Worm (Caenorhabditis elegans) whole organism, early embryonic: ENCODE results near the gene srx-28.
A peak's percentile ranks its signal among the peaks of the same experiment; 100 is the strongest.

Experiments
- B0310.2 ChIP-seq: sonication (generic microtip); optimal IDR thresholded peaks from 2 replicates; lab custom pipeline; 2016; ENCODE audit warnings: mild to moderate bottlenecking, missing genetic modification characterization, missing compliant biosample characterization
- F13C5.2 ChIP-seq: sonication (generic microtip); optimal IDR thresholded peaks from 2 replicates; lab custom pipeline; 2017; ENCODE audit warnings: mild to moderate bottlenecking, missing genetic modification characterization, inconsistent platforms, missing compliant biosample characterization
- aly-1 ChIP-seq: sonication (generic microtip); optimal IDR thresholded peaks from 2 replicates; lab custom pipeline; 2016; ENCODE audit warnings: missing genetic modification characterization, missing compliant biosample characterization
- ama-1 ChIP-seq: fragments of 150-350 bp; optimal IDR thresholded peaks from 2 replicates; lab custom pipeline; 2014
- ceh-13 ChIP-seq: fragments of 200-800 bp; sonication (Bioruptor generic); optimal IDR thresholded peaks from 2 replicates; lab custom pipeline; 2018; ENCODE audit warnings: mild to moderate bottlenecking, missing genetic modification characterization, missing compliant biosample characterization
- ceh-36 ChIP-seq: sonication (generic microtip); optimal IDR thresholded peaks from 2 replicates; lab custom pipeline; 2016; ENCODE audit warnings: missing genetic modification characterization, inconsistent platforms, missing compliant biosample characterization
- ets-7 ChIP-seq: sonication (generic microtip); optimal IDR thresholded peaks from 2 replicates; lab custom pipeline; 2016; ENCODE audit warnings: missing genotype, missing genetic modification characterization, missing compliant biosample characterization
- flt-1 ChIP-seq: fragments of 200-800 bp; sonication (Bioruptor generic); IDR thresholded peaks from 2 replicates; pipeline ENCODE4 v1.3.6; 2022; ENCODE audit warnings: missing genetic modification characterization, missing compliant biosample characterization
- hmbx-1 ChIP-seq: sonication (generic microtip); optimal IDR thresholded peaks from 2 replicates; lab custom pipeline; 2016; ENCODE audit warnings: mild to moderate bottlenecking, missing genetic modification characterization, missing compliant biosample characterization
- hmg-4 ChIP-seq: fragments of 200-800 bp; sonication (Bioruptor generic); optimal IDR thresholded peaks from 2 replicates; lab custom pipeline; 2018; ENCODE audit warnings: mild to moderate bottlenecking, missing genetic modification characterization, missing compliant biosample characterization
- hnd-1 ChIP-seq: sonication (generic microtip); optimal IDR thresholded peaks from 2 replicates; lab custom pipeline; 2016; ENCODE audit warnings: missing genetic modification characterization, missing compliant biosample characterization
- pes-1 ChIP-seq: fragments of 200-800 bp; sonication (Bioruptor generic); IDR thresholded peaks from 2 replicates; pipeline ENCODE4 v1.3.6; 2022; ENCODE audit warnings: missing genetic modification reagents, missing genetic modification characterization, missing compliant biosample characterization
- scrt-1 ChIP-seq: fragments of 200-800 bp; sonication (Bioruptor generic); IDR thresholded peaks from 2 replicates; pipeline ENCODE4 v1.3.6; 2022; ENCODE audit warnings: missing genetic modification characterization, missing compliant biosample characterization
- sea-1 ChIP-seq: fragments of 200-800 bp; sonication (Bioruptor generic); conservative IDR thresholded peaks from 2 replicates; pipeline ENCODE4 v1.3.6; 2022; ENCODE audit warnings: missing genetic modification characterization, missing compliant biosample characterization
- tbx-11 ChIP-seq: fragments of 200-800 bp; sonication (Bioruptor generic); IDR thresholded peaks from 2 replicates; pipeline ENCODE4 v1.3.6; 2022; ENCODE audit warnings: missing genetic modification characterization, missing compliant biosample characterization
- tbx-37 ChIP-seq: fragments of 200-800 bp; sonication (Bioruptor generic); conservative IDR thresholded peaks from 2 replicates; pipeline ENCODE4 v1.3.6; 2022; ENCODE audit warnings: missing genetic modification reagents, missing genetic modification characterization, missing compliant biosample characterization
- tra-4 ChIP-seq: sonication (generic microtip); optimal IDR thresholded peaks from 2 replicates; lab custom pipeline; 2017; ENCODE audit warnings: missing genetic modification characterization, missing compliant biosample characterization

Gene srx-28

DNA sequence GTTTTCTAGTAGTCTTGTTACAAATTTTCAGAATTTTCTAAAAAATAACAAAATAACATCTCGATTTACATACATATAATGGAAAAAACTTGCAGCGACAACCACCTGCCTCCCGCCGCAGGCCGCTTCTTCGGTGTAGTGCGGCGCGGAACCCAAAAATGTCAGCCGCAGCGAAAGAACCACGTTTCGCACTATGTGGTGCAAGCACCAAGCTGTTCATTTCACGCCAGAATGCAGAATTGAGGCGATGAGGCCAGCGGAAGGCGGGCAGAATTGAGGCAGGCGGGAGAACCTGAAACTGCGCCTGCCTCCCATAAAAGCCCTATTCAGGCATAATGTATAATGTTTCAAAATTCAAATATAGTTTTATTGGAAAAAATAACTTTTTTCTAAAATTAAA is 4.4 kb upstream of the srx-28 start:
- TF ChIP-seq tbx-11 (GFP tag; lab: Robert Waterston, UW) (0 out of 2 replicates have a peak, but pooled peaks have one; percentile 35), hmg-4 (no peak)

DNA sequence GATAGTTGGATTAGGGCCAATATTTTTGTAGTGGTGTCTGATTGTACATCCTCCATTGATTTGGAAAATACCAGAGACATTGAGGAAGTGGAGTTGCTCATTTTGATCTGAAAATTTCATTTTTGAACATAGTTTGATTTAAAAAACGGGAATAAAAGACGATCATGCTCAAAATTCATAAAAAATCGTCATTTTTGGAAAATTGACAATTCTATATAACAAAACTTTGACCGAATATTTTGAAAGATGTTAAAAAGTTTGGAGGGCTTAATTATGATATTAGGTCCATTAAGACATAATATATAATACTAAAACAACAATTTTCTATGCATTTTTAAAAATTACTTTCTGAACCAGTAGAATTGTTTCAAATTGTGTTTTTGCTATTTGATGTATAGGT is 2.4 kb upstream of the srx-28 start, which contains the start of gene srg-58:
srg-58 (minus strand) TSS at position 101 of the 400 bp plus-strand sequence.
- no peak for TF ChIP-seq B0310.2 (tag; lab: Kevin White, UChicago)
- TF ChIP-seq ama-1 (lab: Kevin White, UChicago) = no peak
- TF ChIP-seq ceh-36 (tag; lab: Kevin White, UChicago) = no peak

DNA sequence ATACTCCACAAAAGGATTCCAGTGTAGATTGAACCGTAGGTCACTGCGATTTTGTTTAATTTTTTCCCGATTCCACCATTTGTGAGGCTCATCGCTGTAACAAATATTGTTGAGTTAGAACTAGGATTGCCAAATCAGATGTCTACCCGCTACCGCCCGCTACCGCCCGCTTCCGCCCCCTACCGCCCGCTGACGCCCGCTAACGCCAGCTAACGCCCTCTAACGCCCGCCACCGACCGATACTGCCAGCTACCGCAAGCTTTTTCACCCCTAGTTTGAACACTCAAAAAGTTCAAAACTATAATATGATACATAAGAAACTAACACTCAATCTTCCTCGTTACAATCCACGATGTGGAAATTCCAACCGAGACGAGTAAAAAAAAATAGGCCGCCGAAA is 1.4 kb upstream of the srx-28 start:
- TF ChIP-seq aly-1 (tag; lab: Kevin White, UChicago) (no peak), scrt-1 (no peak), tbx-37 (GFP tag; lab: Robert Waterston, UW) (no peak), tbx-11 (GFP tag; lab: Robert Waterston, UW) (no peak), B0310.2 (tag; lab: Kevin White, UChicago) (no peak), F13C5.2 (tag; lab: Kevin White, UChicago) (no peak), hmg-4 (no peak), ceh-36 (tag; lab: Kevin White, UChicago) (no peak), ama-1 (lab: Kevin White, UChicago) (no peak), hmbx-1 (no peak), pes-1 (no peak)

DNA sequence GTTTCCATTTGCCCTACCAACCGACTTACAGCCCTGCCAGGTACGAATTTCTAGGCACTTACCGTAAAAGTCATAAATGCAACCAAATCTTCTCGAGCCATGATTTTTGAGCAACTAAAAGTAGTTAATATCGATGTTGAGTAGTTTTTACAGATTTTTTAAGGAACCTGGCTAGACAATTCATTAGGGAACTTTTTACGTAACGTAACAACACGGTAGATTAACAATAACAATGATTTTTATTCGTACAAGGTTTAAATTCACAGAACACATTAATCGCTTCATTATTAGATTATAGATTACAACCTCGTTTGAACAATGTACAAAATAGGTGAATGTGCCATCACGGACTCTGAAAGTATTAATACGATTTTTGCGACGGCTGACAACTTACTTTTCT is 4.1 kb downstream of the srx-28 start, which contains the start of gene srx-26:
srx-26 (minus strand) TSS at position 101 of the 400 bp plus-strand sequence.
- no peak for TF ChIP-seq hmbx-1
- no peak for TF ChIP-seq flt-1 (GFP tag; lab: Robert Waterston, UW)
- TF ChIP-seq ets-7 = no peak
- no peak for TF ChIP-seq hmg-4
- TF ChIP-seq sea-1 (GFP tag; lab: Robert Waterston, UW) = no peak
- TF ChIP-seq tbx-11 (GFP tag; lab: Robert Waterston, UW) = no peak
- TF ChIP-seq ama-1 (lab: Kevin White, UChicago) = no peak
- TF ChIP-seq tra-4 = no peak
- TF ChIP-seq pes-1 = no peak

DNA sequence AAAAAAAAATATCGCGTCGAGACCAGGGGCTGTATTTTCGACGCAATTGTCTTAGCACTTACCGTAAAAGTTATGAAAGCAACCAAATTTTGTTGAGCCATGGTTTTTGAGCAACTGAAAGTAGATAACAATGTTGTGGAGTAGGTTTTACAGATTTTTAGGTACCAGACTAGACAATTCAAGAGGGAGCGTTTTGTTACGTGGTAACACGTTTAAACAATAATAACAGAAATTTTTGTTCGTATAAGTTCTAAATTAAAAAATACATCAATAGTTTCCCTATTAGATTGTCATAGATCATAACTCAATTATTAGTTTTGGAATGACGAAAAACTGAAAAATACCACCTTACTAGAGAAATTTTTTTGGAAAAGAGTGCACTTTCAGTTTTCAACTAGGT is 7.1 kb downstream of the srx-28 start, which contains the start of gene srx-24:
srx-24 (minus strand) TSS at position 101 of the 400 bp plus-strand sequence.
- TF ChIP-seq ets-7 = no peak
- no peak for TF ChIP-seq F13C5.2 (tag; lab: Kevin White, UChicago)
- no peak for TF ChIP-seq pes-1
- TF ChIP-seq hmbx-1 = no peak
- no peak for TF ChIP-seq ceh-13 (GFP tag; lab: Kevin White, UChicago)

DNA sequence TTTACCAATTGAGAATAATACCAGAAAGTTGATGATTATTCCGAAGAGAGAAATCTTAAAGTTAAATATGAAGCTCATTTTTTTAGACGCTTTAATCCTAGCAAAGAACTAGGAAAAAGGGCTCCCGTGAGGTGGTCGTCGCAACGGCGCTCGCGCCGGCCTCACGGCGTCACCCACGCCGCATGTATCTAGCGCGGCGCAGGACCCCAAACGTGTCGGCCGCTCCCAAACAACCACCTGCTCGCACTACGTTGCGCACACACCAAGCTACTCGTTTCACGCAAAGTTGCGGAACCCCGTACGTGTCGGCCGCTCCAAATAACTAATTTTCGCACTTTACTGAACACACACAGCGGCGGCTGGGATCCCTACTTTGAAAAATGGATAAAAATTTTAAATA is 10.7 kb downstream of the srx-28 start:
- TF ChIP-seq ceh-36 (tag; lab: Kevin White, UChicago) = no peak
- TF ChIP-seq scrt-1 = no peak
- TF ChIP-seq aly-1 (tag; lab: Kevin White, UChicago) = no peak
- TF ChIP-seq hmg-4 = no peak
- TF ChIP-seq hnd-1 = no peak
- no peak for TF ChIP-seq hmbx-1
- TF ChIP-seq ets-7 = no peak
- no peak for TF ChIP-seq tbx-11 (GFP tag; lab: Robert Waterston, UW)
- TF ChIP-seq ama-1 (lab: Kevin White, UChicago) = no peak

DNA sequence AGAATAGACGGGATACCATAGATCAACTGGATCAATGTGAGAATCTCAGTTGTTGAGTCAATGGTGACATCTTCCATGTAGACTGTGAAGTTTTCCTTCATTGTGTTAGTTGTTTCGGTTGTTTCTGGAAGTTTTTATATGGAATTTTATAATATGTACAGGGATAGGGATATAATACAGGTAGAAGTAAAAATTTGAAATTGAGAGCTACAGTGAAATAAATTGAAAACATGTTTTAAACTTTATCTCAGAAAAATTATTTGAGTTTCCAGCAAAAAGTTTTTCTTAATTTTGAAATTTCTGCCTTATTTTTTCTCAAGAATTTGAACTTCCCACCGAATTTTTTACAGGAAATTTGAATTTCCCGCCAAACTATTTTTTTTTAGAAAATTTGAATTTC is 14.8 kb downstream of the srx-28 start, which contains the start of gene srg-62:
srg-62 (minus strand) TSS at position 101 of the 400 bp plus-strand sequence.
- TF ChIP-seq tbx-37 (GFP tag; lab: Robert Waterston, UW) (no peak), B0310.2 (tag; lab: Kevin White, UChicago) (no peak), ceh-13 (GFP tag; lab: Kevin White, UChicago) (no peak), hnd-1 (no peak), tra-4 (no peak), ama-1 (lab: Kevin White, UChicago) (no peak), F13C5.2 (tag; lab: Kevin White, UChicago) (no peak), ceh-36 (tag; lab: Kevin White, UChicago) (no peak)

DNA sequence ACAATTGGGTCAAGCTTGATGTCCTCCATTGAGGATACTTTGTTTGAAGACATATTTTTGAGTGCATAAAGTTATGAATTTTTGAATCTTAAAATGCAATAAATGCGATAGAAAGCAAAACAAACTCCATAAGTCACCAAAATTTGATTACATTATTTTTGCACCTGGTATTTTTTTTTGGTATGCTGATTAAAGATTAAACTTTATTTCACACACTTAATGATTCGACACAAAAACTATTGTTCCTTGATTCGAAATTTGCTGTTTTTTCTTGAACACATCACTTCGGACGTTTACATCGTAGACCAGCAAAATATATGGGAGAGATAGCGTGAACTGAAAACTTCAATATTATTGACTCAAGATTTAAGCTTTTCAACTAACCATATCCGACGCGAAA is 16.8 kb downstream of the srx-28 start, which contains the start of gene srg-61:
srg-61 (minus strand) TSS at position 101 of the 400 bp plus-strand sequence.
- TF ChIP-seq flt-1 (GFP tag; lab: Robert Waterston, UW) = no peak

DNA sequence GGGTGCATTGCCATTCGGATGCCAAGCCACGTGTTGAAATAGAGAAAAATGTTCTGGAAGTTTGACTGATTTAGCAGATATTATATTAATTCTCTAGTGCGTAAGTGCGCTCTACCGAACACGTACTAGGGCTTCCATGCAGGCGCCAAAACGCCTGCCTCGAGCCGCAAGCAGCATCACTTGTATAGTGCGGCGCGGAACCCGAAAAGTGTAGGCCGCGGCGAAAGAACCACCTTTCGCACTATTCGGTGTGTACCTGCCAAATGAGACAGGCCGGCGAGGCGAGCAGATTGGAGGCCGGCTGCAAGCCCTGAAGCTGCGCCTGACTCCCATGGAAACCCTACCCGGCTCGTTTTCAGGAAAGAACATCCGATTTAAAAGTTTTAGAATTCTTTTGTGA is 17.5 kb downstream of the srx-28 start:
- TF ChIP-seq hmbx-1 = no peak
- TF ChIP-seq tbx-37 (GFP tag; lab: Robert Waterston, UW) = no peak
- TF ChIP-seq B0310.2 (tag; lab: Kevin White, UChicago) = no peak

DNA sequence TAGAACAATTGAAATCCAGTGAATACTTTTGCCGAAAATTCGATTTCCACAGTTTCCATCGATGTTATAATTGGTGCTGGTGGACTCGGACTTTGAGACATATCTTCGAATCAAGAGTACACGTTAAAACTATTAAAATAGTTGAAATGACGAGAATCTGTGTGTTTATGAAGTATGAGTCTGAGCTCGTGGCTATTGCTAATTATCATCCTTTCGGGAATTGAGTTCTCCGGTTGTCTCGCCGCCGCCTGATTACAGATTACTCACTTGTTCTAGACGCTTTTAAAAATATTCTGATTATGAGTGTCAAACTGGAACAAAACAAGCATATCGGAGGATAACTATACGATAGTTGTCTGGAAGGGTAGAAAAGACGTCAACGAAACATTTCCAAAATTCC is 18.9 kb downstream of the srx-28 start, which contains the start of gene srg-56:
srg-56 (minus strand) TSS at position 101 of the 400 bp plus-strand sequence.
- no peak for TF ChIP-seq hnd-1
- no peak for TF ChIP-seq scrt-1
- no peak for TF ChIP-seq pes-1
- no peak for TF ChIP-seq hmg-4
- TF ChIP-seq tra-4 = no peak
- TF ChIP-seq hmbx-1 = no peak
- no peak for TF ChIP-seq ama-1 (lab: Kevin White, UChicago)
- TF ChIP-seq ceh-13 (GFP tag; lab: Kevin White, UChicago) = no peak
- no peak for TF ChIP-seq sea-1 (GFP tag; lab: Robert Waterston, UW)
- TF ChIP-seq flt-1 (GFP tag; lab: Robert Waterston, UW) = no peak
- TF ChIP-seq F13C5.2 (tag; lab: Kevin White, UChicago) = no peak
- TF ChIP-seq tbx-11 (GFP tag; lab: Robert Waterston, UW) = no peak
- TF ChIP-seq aly-1 (tag; lab: Kevin White, UChicago) = no peak
- TF ChIP-seq ets-7 = no peak
- no peak for TF ChIP-seq ceh-36 (tag; lab: Kevin White, UChicago)
- no peak for TF ChIP-seq tbx-37 (GFP tag; lab: Robert Waterston, UW)
